Worm (Caenorhabditis elegans) whole organism, L1 larva: ENCODE measurements around the gene mtm-5.
A peak's percentile ranks its signal among the peaks of the same experiment; 100 is the strongest.

Source experiments
- C16A3.4 ChIP-seq: fragments of 150-350 bp; optimal IDR thresholded peaks from 2 replicates; lab custom pipeline; 2014; ENCODE audit warnings: missing biosample characterization, missing genetic modification characterization
- F16B12.6 ChIP-seq: fragments of 150-350 bp; optimal IDR thresholded peaks from 2 replicates; lab custom pipeline; 2014; ENCODE audit warnings: missing biosample characterization, missing genetic modification characterization
- aha-1 ChIP-seq: fragments of 150-350 bp; optimal IDR thresholded peaks from 2 replicates; lab custom pipeline; 2014; ENCODE audit warnings: missing biosample characterization, missing genetic modification characterization
- alr-1 ChIP-seq: fragments of 200-800 bp; sonication (Bioruptor generic); optimal IDR thresholded peaks from 2 replicates; lab custom pipeline; 2018; ENCODE audit warnings: borderline replicate concordance, mild to moderate bottlenecking, missing genetic modification characterization, missing compliant biosample characterization
- blmp-1 ChIP-seq: fragments of 150-350 bp; optimal IDR thresholded peaks from 2 replicates; lab custom pipeline; 2014; ENCODE audit warnings: missing biosample characterization, missing genetic modification characterization
- ceh-63 ChIP-seq: fragments of 200-800 bp; sonication (Bioruptor generic); optimal IDR thresholded peaks from 2 replicates; lab custom pipeline; 2018; ENCODE audit warnings: mild to moderate bottlenecking, missing genetic modification characterization, missing compliant biosample characterization
- ceh-90 ChIP-seq: sonication (generic microtip); optimal IDR thresholded peaks from 2 replicates; lab custom pipeline; 2016; ENCODE audit warnings: missing genetic modification characterization, missing compliant biosample characterization
- dpl-1 ChIP-seq, 3 experiments: fragments of 150-350 bp in 2 of 3; sonication (generic microtip) in 1 of 3; optimal IDR thresholded peaks; 2 replicates each; lab custom pipeline; 2014 to 2017; ENCODE audit warnings: missing biosample characterization in 3 of 3, missing genetic modification characterization in 3 of 3, missing genetic modification reagents in 3 of 3
- dsc-1 ChIP-seq: sonication (generic microtip); optimal IDR thresholded peaks from 2 replicates; lab custom pipeline; 2016; ENCODE audit warnings: mild to moderate bottlenecking, missing genetic modification characterization, missing compliant biosample characterization
- efl-3 ChIP-seq: fragments of 200-800 bp; sonication (Bioruptor generic); optimal IDR thresholded peaks from 2 replicates; lab custom pipeline; 2018; ENCODE audit warnings: mild to moderate bottlenecking, missing genetic modification characterization, missing compliant biosample characterization
- egl-13 ChIP-seq: sonication (generic microtip); optimal IDR thresholded peaks from 2 replicates; lab custom pipeline; 2016; ENCODE audit warnings: missing genotype, missing genetic modification reagents, missing genetic modification characterization, missing compliant biosample characterization
- elt-3 ChIP-seq, 6 experiments: fragments of 150-350 bp in 1 of 6; sonication (generic microtip); optimal IDR thresholded peaks; 2 replicates each; lab custom pipeline; 2017 to 2018; ENCODE audit warnings: missing biosample characterization in 6 of 6, missing genetic modification characterization in 6 of 6, inconsistent platforms in 1 of 6
- fkh-10 ChIP-seq: sonication (generic microtip); optimal IDR thresholded peaks from 2 replicates; lab custom pipeline; 2017; ENCODE audit warnings: missing biosample characterization, missing genetic modification reagents, missing genetic modification characterization
- fkh-8 ChIP-seq: sonication (generic microtip); optimal IDR thresholded peaks from 2 replicates; lab custom pipeline; 2016; ENCODE audit warnings: mild to moderate bottlenecking, missing genetic modification characterization, missing compliant biosample characterization
- fos-1 ChIP-seq: fragments of 150-350 bp; optimal IDR thresholded peaks from 2 replicates; lab custom pipeline; 2014; ENCODE audit warnings: missing biosample characterization, missing genetic modification characterization
- grh-1 ChIP-seq: fragments of 200-800 bp; sonication (Bioruptor generic); IDR thresholded peaks from 2 replicates; pipeline ENCODE4 v1.3.6; 2022; ENCODE audit warnings: missing genetic modification reagents, missing genetic modification characterization, missing compliant biosample characterization
- hlh-17 ChIP-seq: fragments of 200-800 bp; sonication (Bioruptor generic); optimal IDR thresholded peaks from 2 replicates; lab custom pipeline; 2018; ENCODE audit warnings: missing genetic modification characterization, mild to moderate bottlenecking, missing compliant biosample characterization, moderate library complexity, borderline replicate concordance
- hpl-2 ChIP-seq: fragments of 150-350 bp; optimal IDR thresholded peaks from 2 replicates; lab custom pipeline; 2014; ENCODE audit warnings: missing biosample characterization, missing genetic modification reagents, missing genetic modification characterization
- irx-1 ChIP-seq: sonication (generic microtip); optimal IDR thresholded peaks from 2 replicates; lab custom pipeline; 2016; ENCODE audit warnings: missing genetic modification characterization, missing compliant biosample characterization
- jun-1 ChIP-seq: fragments of 150-350 bp; optimal IDR thresholded peaks from 2 replicates; lab custom pipeline; 2014; ENCODE audit warnings: missing biosample characterization, missing genetic modification reagents, missing genetic modification characterization
- lin-14 ChIP-seq: fragments of 200-800 bp; sonication (Bioruptor generic); optimal IDR thresholded peaks from 2 replicates; lab custom pipeline; 2018; ENCODE audit warnings: mild to moderate bottlenecking, missing genetic modification characterization, moderate library complexity, missing compliant biosample characterization
- lin-35 ChIP-seq, 2 experiments: fragments of 150-350 bp; optimal IDR thresholded peaks; 2 replicates each; lab custom pipeline; 2014; ENCODE audit warnings: missing biosample characterization in 2 of 2, missing genetic modification characterization in 2 of 2, missing genetic modification reagents in 2 of 2
- lir-3 ChIP-seq: sonication (generic microtip); optimal IDR thresholded peaks from 2 replicates; lab custom pipeline; 2016; ENCODE audit warnings: mild to moderate bottlenecking, missing genetic modification characterization, moderate library complexity, missing compliant biosample characterization; ENCODE audit not compliant: poor library complexity
- lsy-2 ChIP-seq, 2 experiments: fragments of 150-350 bp; optimal IDR thresholded peaks; 2 replicates each; lab custom pipeline; 2014; ENCODE audit warnings: missing biosample characterization in 2 of 2, missing genetic modification characterization in 2 of 2
- mef-2 ChIP-seq: fragments of 150-350 bp; optimal IDR thresholded peaks from 2 replicates; lab custom pipeline; 2014; ENCODE audit warnings: missing biosample characterization, missing genetic modification characterization
- nhr-11 ChIP-seq: fragments of 150-350 bp; optimal IDR thresholded peaks from 2 replicates; lab custom pipeline; 2014; ENCODE audit warnings: missing biosample characterization, missing genetic modification characterization
- nhr-19 ChIP-seq: fragments of 200-800 bp; sonication (Bioruptor generic); conservative IDR thresholded peaks from 2 replicates; pipeline ENCODE4 v1.3.6; 2022; ENCODE audit warnings: missing genetic modification characterization, missing compliant biosample characterization
- nhr-20 ChIP-seq: sonication (generic microtip); optimal IDR thresholded peaks from 2 replicates; lab custom pipeline; 2016; ENCODE audit warnings: mild to moderate bottlenecking, missing genetic modification characterization, missing compliant biosample characterization
- nhr-237 ChIP-seq: fragments of 150-350 bp; optimal IDR thresholded peaks from 2 replicates; lab custom pipeline; 2014; ENCODE audit warnings: missing biosample characterization, missing genetic modification characterization
- nhr-47 ChIP-seq: sonication (generic microtip); optimal IDR thresholded peaks from 2 replicates; lab custom pipeline; 2016; ENCODE audit warnings: mild to moderate bottlenecking, missing genetic modification characterization, moderate library complexity, missing compliant biosample characterization
- nhr-71 ChIP-seq: sonication (generic microtip); optimal IDR thresholded peaks from 2 replicates; lab custom pipeline; 2016; ENCODE audit warnings: mild to moderate bottlenecking, missing genetic modification characterization, moderate library complexity, missing compliant biosample characterization
- nhr-76 ChIP-seq: sonication (generic microtip); optimal IDR thresholded peaks from 2 replicates; lab custom pipeline; 2017; ENCODE audit warnings: missing biosample characterization, missing genetic modification characterization
- nhr-90 ChIP-seq: sonication (generic microtip); optimal IDR thresholded peaks from 2 replicates; lab custom pipeline; 2016; ENCODE audit warnings: mild to moderate bottlenecking, missing genetic modification characterization, missing compliant biosample characterization; ENCODE audit not compliant: poor library complexity
- pag-3 ChIP-seq: sonication (generic microtip); optimal IDR thresholded peaks from 2 replicates; lab custom pipeline; 2017; ENCODE audit warnings: missing genetic modification characterization, mild to moderate bottlenecking, missing compliant biosample characterization, antibody characterized with exemption, borderline replicate concordance; ENCODE audit not compliant: insufficient read depth
- pqm-1 ChIP-seq: sonication (generic microtip); optimal IDR thresholded peaks from 3 replicates; lab custom pipeline; 2017; ENCODE audit warnings: missing biosample characterization, missing genetic modification characterization
- snpc-4 ChIP-seq: fragments of 150-350 bp; optimal IDR thresholded peaks from 2 replicates; lab custom pipeline; 2014; ENCODE audit warnings: missing biosample characterization, missing genetic modification characterization
- snu-23 ChIP-seq: sonication (generic microtip); optimal IDR thresholded peaks from 2 replicates; lab custom pipeline; 2016; ENCODE audit warnings: missing genetic modification characterization, missing compliant biosample characterization
- sox-4 ChIP-seq: sonication (generic microtip); optimal IDR thresholded peaks from 2 replicates; lab custom pipeline; 2016; ENCODE audit warnings: missing genetic modification characterization, missing compliant biosample characterization
- sptf-1 ChIP-seq: fragments of 150-350 bp; optimal IDR thresholded peaks from 2 replicates; lab custom pipeline; 2014; ENCODE audit warnings: missing biosample characterization, missing genetic modification characterization
- tbx-2 ChIP-seq: sonication (generic microtip); optimal IDR thresholded peaks from 2 replicates; lab custom pipeline; 2016; ENCODE audit warnings: missing genetic modification characterization, missing compliant biosample characterization
- unc-130 ChIP-seq: fragments of 150-350 bp; optimal IDR thresholded peaks from 2 replicates; lab custom pipeline; 2017; ENCODE audit warnings: missing biosample characterization, missing genetic modification characterization, inconsistent platforms
- unc-62 ChIP-seq: fragments of 150-350 bp; optimal IDR thresholded peaks from 2 replicates; lab custom pipeline; 2014; ENCODE audit warnings: missing biosample characterization, missing genetic modification reagents, missing genetic modification characterization
- unc-86 ChIP-seq: sonication (generic microtip); optimal IDR thresholded peaks from 2 replicates; lab custom pipeline; 2016; ENCODE audit warnings: missing genetic modification characterization, missing compliant biosample characterization
- unc-98 ChIP-seq: fragments of 200-800 bp; sonication (Bioruptor generic); IDR thresholded peaks from 2 replicates; pipeline ENCODE4 v1.3.6; 2022; ENCODE audit warnings: missing genetic modification characterization, missing compliant biosample characterization
- vab-15 ChIP-seq: sonication (generic microtip); optimal IDR thresholded peaks from 2 replicates; lab custom pipeline; 2017; ENCODE audit warnings: missing genotype, mild to moderate bottlenecking, missing genetic modification characterization, missing compliant biosample characterization
- zip-4 ChIP-seq: fragments of 200-800 bp; sonication (Bioruptor generic); optimal IDR thresholded peaks from 2 replicates; lab custom pipeline; 2018; ENCODE audit warnings: mild to moderate bottlenecking, missing genetic modification characterization, moderate library complexity, missing compliant biosample characterization
- ztf-11 ChIP-seq, 2 experiments: sonication (generic microtip); optimal IDR thresholded peaks; 2 replicates each; lab custom pipeline; 2016 to 2017; ENCODE audit warnings: missing genetic modification characterization in 2 of 2, missing biosample characterization in 1 of 2, missing compliant biosample characterization in 1 of 2

mtm-5 gene

ce11 chrX:5275209-5275608, 32.0 kb upstream of the mtm-5 start, which contains the start of gene hst-6 (continued):
- TF ChIP-seq dpl-1 (GFP tag; optimal IDR thresholded peaks at IDR 0.05; lab: Kevin White, UChicago) (peak in 2 of 3 experiments; percentile 16 to 35), nhr-237 (tag; lab: Kevin White, UChicago) (no peak), blmp-1 (tag; lab: Kevin White, UChicago) (peak; percentile 53), efl-3 (GFP tag; lab: Kevin White, UChicago) (no peak), F16B12.6 (tag; lab: Kevin White, UChicago) (peak; percentile 8), mef-2 (tag; lab: Kevin White, UChicago) (no peak), irx-1 (tag; lab: Kevin White, UChicago) (no peak), unc-130 (tag; lab: Kevin White, UChicago) (peak; percentile 70), zip-4 (GFP tag; lab: Kevin White, UChicago) (no peak), unc-86 (tag; lab: Kevin White, UChicago) (peak; percentile 47), nhr-19 (GFP tag; lab: Robert Waterston, UW) (peak; percentile 37), alr-1 (no peak), tbx-2 (tag; lab: Kevin White, UChicago) (peak; percentile 54), jun-1 (tag; lab: Kevin White, UChicago) (peak; percentile 20), ceh-90 (tag; lab: Kevin White, UChicago) (no peak), C16A3.4 (peak; percentile 74), unc-98 (GFP tag; lab: Robert Waterston, UW) (no peak), nhr-47 (tag; lab: Kevin White, UChicago) (peak; percentile 65), hlh-17 (GFP tag; lab: Kevin White, UChicago) (no peak), snpc-4 (peak; percentile 37), nhr-90 (tag; lab: Kevin White, UChicago) (peak; percentile 49), unc-62 (GFP tag; lab: Kevin White, UChicago) (no peak), elt-3 (tag; optimal IDR thresholded peaks at IDR 0.05; lab: Kevin White, UChicago) (no peak), hpl-2 (GFP tag; lab: Kevin White, UChicago) (no peak), snu-23 (GFP tag; lab: Kevin White, UChicago) (peak; percentile 69), nhr-20 (peak; percentile 67), sptf-1 (tag; lab: Kevin White, UChicago) (no peak), nhr-76 (tag; lab: Kevin White, UChicago) (no peak), lin-14 (GFP tag; lab: Kevin White, UChicago) (peak; percentile 92), pqm-1 (tag; lab: Kevin White, UChicago) (no peak), lsy-2 (tag; optimal IDR thresholded peaks at IDR 0.05; lab: Kevin White, UChicago) (peak; percentile 45 to 52), aha-1 (tag; lab: Kevin White, UChicago) (no peak), lir-3 (tag; lab: Kevin White, UChicago) (no peak), lin-35 (GFP tag; optimal IDR thresholded peaks at IDR 0.05; lab: Kevin White, UChicago) (peak; percentile 38 to 58), ceh-63 (no peak), nhr-11 (tag; lab: Kevin White, UChicago) (no peak), sox-4 (tag; lab: Kevin White, UChicago) (no peak), fkh-8 (tag; lab: Kevin White, UChicago) (peak; percentile 19), pag-3 (tag; lab: Kevin White, UChicago) (no peak), egl-13 (tag; lab: Kevin White, UChicago) (peak; percentile 43), vab-15 (no peak), ztf-11 (tag; optimal IDR thresholded peaks at IDR 0.05; lab: Kevin White, UChicago) (peak in 1 of 2 experiments; percentile 6), dsc-1 (tag; lab: Kevin White, UChicago) (peak; percentile 40), nhr-71 (tag; lab: Kevin White, UChicago) (peak; percentile 67), grh-1 (GFP tag; lab: Robert Waterston, UW) (no peak), fos-1 (tag; lab: Kevin White, UChicago) (peak; percentile 28), fkh-10 (GFP tag; lab: Kevin White, UChicago) (no peak)
